Worm (Caenorhabditis elegans): ENCODE measurements around the gene Y62E10A.3.

The Y62E10A.3 gene

ce11 chrIV:13314181-13314580 is 45.9 kb downstream of the Y62E10A.3 start:
- TF ChIP-seq cnd-1 (tag; optimal IDR thresholded peaks at IDR 0.05) (no peak), ceh-83 (GFP tag; optimal IDR thresholded peaks at IDR 0.05) (no peak), ztf-11 (tag; optimal IDR thresholded peaks at IDR 0.05) (no peak), zip-8 (tag; optimal IDR thresholded peaks at IDR 0.05) (no peak), sptf-1 (tag; optimal IDR thresholded peaks at IDR 0.05) (no peak), unc-120 (tag; optimal IDR thresholded peaks at IDR 0.05; ENCODE audit: poor library complexity, severe bottlenecking) (no peak), blmp-1 (tag; optimal IDR thresholded peaks at IDR 0.05) (no peak), mls-2 (tag; optimal IDR thresholded peaks at IDR 0.05) (no peak), bed-3 (GFP tag; optimal IDR thresholded peaks at IDR 0.05) (no peak), unc-62 (GFP tag; optimal IDR thresholded peaks at IDR 0.05) (no peak), ham-2 (GFP tag; optimal IDR thresholded peaks at IDR 0.05) (no peak), ceh-39 (tag; optimal IDR thresholded peaks at IDR 0.05) (no peak), nhr-76 (tag; optimal IDR thresholded peaks at IDR 0.05) (no peak), hlh-1 (tag; optimal IDR thresholded peaks at IDR 0.05) (no peak), mab-5 (tag; optimal IDR thresholded peaks at IDR 0.05) (no peak)

- TF ChIP-seq ceh-39 (tag; optimal IDR thresholded peaks at IDR 0.05) = no peak
- no peak for TF ChIP-seq bed-3 (GFP tag; optimal IDR thresholded peaks at IDR 0.05)
- TF ChIP-seq nhr-76 (tag; optimal IDR thresholded peaks at IDR 0.05) = no peak
- TF ChIP-seq elt-1 (tag; optimal IDR thresholded peaks at IDR 0.05; ENCODE audit: borderline replicate concordance, insufficient read depth) = no peak
- TF ChIP-seq cnd-1 (tag; optimal IDR thresholded peaks at IDR 0.05) = no peak
These were observed 46.9 kb downstream of the Y62E10A.3 start for ce11 chrIV:13313156-13313555.

- TF ChIP-seq ceh-43 (GFP tag; optimal IDR thresholded peaks at IDR 0.05) (no peak), hlh-1 (tag; optimal IDR thresholded peaks at IDR 0.05) (peak; percentile 30)
These were observed 48.6 kb downstream of the Y62E10A.3 start for ce11 chrIV:13311331-13312034.

ce11 chrIV:13309636-13310035 is 50.4 kb downstream of the Y62E10A.3 start:
- TF ChIP-seq lin-13 (tag; optimal IDR thresholded peaks at IDR 0.05) (no peak), hlh-1 (tag; optimal IDR thresholded peaks at IDR 0.05) (no peak), nhr-12 (tag; optimal IDR thresholded peaks at IDR 0.05) (no peak), cnd-1 (tag; optimal IDR thresholded peaks at IDR 0.05) (no peak), sem-2 (GFP tag; optimal IDR thresholded peaks at IDR 0.05) (no peak), ceh-43 (GFP tag; optimal IDR thresholded peaks at IDR 0.05) (no peak), sptf-1 (tag; optimal IDR thresholded peaks at IDR 0.05) (no peak), elt-1 (tag; optimal IDR thresholded peaks at IDR 0.05; ENCODE audit: borderline replicate concordance, insufficient read depth) (no peak), lsy-2 (tag; optimal IDR thresholded peaks at IDR 0.05) (no peak), nhr-76 (tag; optimal IDR thresholded peaks at IDR 0.05) (no peak), mab-5 (tag; optimal IDR thresholded peaks at IDR 0.05) (no peak)
